Worm (Caenorhabditis elegans) whole organism, young adult: ENCODE measurements around the gene F18E9.7.

Source experiments
- B0019.2 ChIP-seq: fragments of 200-800 bp; sonication (Bioruptor generic); conservative IDR thresholded peaks from 2 replicates; pipeline ENCODE4 v1.3.6; 2022; ENCODE audit warnings: missing genetic modification reagents, missing genetic modification characterization, missing compliant biosample characterization
- C06A6.2 ChIP-seq: fragments of 200-800 bp; sonication (Bioruptor generic); conservative IDR thresholded peaks from 2 replicates; pipeline ENCODE4 v1.3.6; 2022; ENCODE audit warnings: missing genetic modification characterization, missing compliant biosample characterization
- F10E7.11 ChIP-seq: sonication (generic microtip); optimal IDR thresholded peaks from 2 replicates; lab custom pipeline; 2017; ENCODE audit warnings: mild to moderate bottlenecking, missing genetic modification characterization, moderate library complexity, missing compliant biosample characterization
- F23B12.7 ChIP-seq: sonication (generic microtip); optimal IDR thresholded peaks from 2 replicates; lab custom pipeline; 2017; ENCODE audit warnings: missing genetic modification characterization, mild to moderate bottlenecking, missing compliant biosample characterization, antibody characterized with exemption, moderate library complexity; ENCODE audit not compliant: insufficient read depth
- F33H1.4 ChIP-seq: fragments of 200-800 bp; sonication (Bioruptor generic); IDR thresholded peaks from 2 replicates; pipeline ENCODE4 v1.3.6; 2022; ENCODE audit warnings: missing genetic modification reagents, missing genetic modification characterization, missing compliant biosample characterization
- K12H6.12 ChIP-seq: fragments of 200-800 bp; sonication (Bioruptor generic); optimal IDR thresholded peaks from 2 replicates; lab custom pipeline; 2018; ENCODE audit warnings: mild to moderate bottlenecking, missing genetic modification characterization, missing compliant biosample characterization
- Y53G8AR.9 ChIP-seq: fragments of 200-800 bp; sonication (Bioruptor generic); conservative IDR thresholded peaks from 2 replicates; pipeline ENCODE4 v1.3.6; 2022; ENCODE audit warnings: missing genetic modification reagents, missing genetic modification characterization, missing compliant biosample characterization
- ZK185.1 ChIP-seq: sonication (generic microtip); optimal IDR thresholded peaks from 2 replicates; lab custom pipeline; 2016; ENCODE audit warnings: mild to moderate bottlenecking, missing genetic modification characterization, missing compliant biosample characterization; ENCODE audit not compliant: poor library complexity, severe bottlenecking
- ama-1 ChIP-seq, 3 experiments: fragments of 150-350 bp in 1 of 3; sonication (generic microtip) in 2 of 3; optimal IDR thresholded peaks; 2 replicates each; lab custom pipeline; 2014 to 2018; ENCODE audit warnings: missing biosample characterization in 2 of 3, missing genetic modification characterization in 2 of 3, missing genetic modification reagents in 2 of 3
- aptf-2 ChIP-seq: fragments of 200-800 bp; sonication (Bioruptor generic); conservative IDR thresholded peaks from 2 replicates; pipeline ENCODE4 v1.3.6; 2022; ENCODE audit warnings: missing genetic modification reagents, missing genetic modification characterization, missing compliant biosample characterization
- atf-7 ChIP-seq: sonication (generic microtip); optimal IDR thresholded peaks from 2 replicates; lab custom pipeline; 2017; ENCODE audit warnings: mild to moderate bottlenecking, missing genetic modification characterization, missing compliant biosample characterization
- attf-5 ChIP-seq: fragments of 200-800 bp; sonication (Bioruptor generic); optimal IDR thresholded peaks from 2 replicates; lab custom pipeline; 2018; ENCODE audit warnings: mild to moderate bottlenecking, missing genetic modification characterization, missing compliant biosample characterization
- ceh-100 ChIP-seq: fragments of 200-800 bp; sonication (Bioruptor generic); IDR thresholded peaks from 2 replicates; pipeline ENCODE4 v1.3.6; 2022; ENCODE audit warnings: missing genetic modification reagents, missing genetic modification characterization, missing compliant biosample characterization
- ceh-27 ChIP-seq: fragments of 200-800 bp; sonication (Bioruptor generic); optimal IDR thresholded peaks from 2 replicates; lab custom pipeline; 2018; ENCODE audit warnings: mild to moderate bottlenecking, missing genetic modification characterization, moderate library complexity, missing compliant biosample characterization
- ceh-40 ChIP-seq: fragments of 200-800 bp; sonication (Bioruptor generic); IDR thresholded peaks from 2 replicates; pipeline ENCODE4 v1.3.6; 2022; ENCODE audit warnings: missing genetic modification characterization, missing compliant biosample characterization
- chd-7 ChIP-seq: sonication (generic microtip); optimal IDR thresholded peaks from 2 replicates; lab custom pipeline; 2016; ENCODE audit warnings: mild to moderate bottlenecking, missing genetic modification characterization, moderate library complexity, missing compliant biosample characterization
- die-1 ChIP-seq: sonication (generic microtip); optimal IDR thresholded peaks from 2 replicates; lab custom pipeline; 2016; ENCODE audit warnings: missing genotype, mild to moderate bottlenecking, missing genetic modification characterization, missing compliant biosample characterization
- ekl-4 ChIP-seq: fragments of 200-800 bp; sonication (Bioruptor generic); IDR thresholded peaks from 2 replicates; pipeline ENCODE4 v1.3.6; 2022; ENCODE audit warnings: missing genetic modification reagents, missing genetic modification characterization, missing compliant biosample characterization
- ets-4 ChIP-seq: fragments of 200-800 bp; sonication (Bioruptor generic); optimal IDR thresholded peaks from 2 replicates; lab custom pipeline; 2018; ENCODE audit warnings: mild to moderate bottlenecking, missing genetic modification characterization, missing compliant biosample characterization
- fkh-3 ChIP-seq: sonication (generic microtip); optimal IDR thresholded peaks from 2 replicates; lab custom pipeline; 2016; ENCODE audit warnings: mild to moderate bottlenecking, missing genetic modification characterization, missing compliant biosample characterization
- gei-17 ChIP-seq: fragments of 200-800 bp; sonication (Bioruptor generic); optimal IDR thresholded peaks from 2 replicates; lab custom pipeline; 2018; ENCODE audit warnings: mild to moderate bottlenecking, missing genetic modification characterization, missing compliant biosample characterization
- hlh-12 ChIP-seq: sonication (generic microtip); optimal IDR thresholded peaks from 2 replicates; lab custom pipeline; 2016; ENCODE audit warnings: missing genetic modification characterization, missing compliant biosample characterization
- let-526 ChIP-seq: fragments of 200-800 bp; sonication (Bioruptor generic); IDR thresholded peaks from 2 replicates; pipeline ENCODE4 v1.3.6; 2022; ENCODE audit warnings: missing genetic modification reagents, missing genetic modification characterization, missing compliant biosample characterization
- lin-26 ChIP-seq: fragments of 200-800 bp; sonication (Bioruptor generic); IDR thresholded peaks from 2 replicates; pipeline ENCODE4 v1.3.6; 2022; ENCODE audit warnings: missing genetic modification reagents, missing genetic modification characterization, missing compliant biosample characterization
- lin-35 ChIP-seq, 3 experiments: fragments of 150-350 bp in 2 of 3; sonication (generic microtip) in 1 of 3; optimal IDR thresholded peaks; 2 replicates each; lab custom pipeline; 2014 to 2018; ENCODE audit warnings: missing biosample characterization in 3 of 3, missing genetic modification characterization in 3 of 3, missing genetic modification reagents in 3 of 3
- lir-1 ChIP-seq: fragments of 200-800 bp; sonication (Bioruptor generic); conservative IDR thresholded peaks from 2 replicates; pipeline ENCODE4 v1.3.6; 2022; ENCODE audit warnings: missing genetic modification reagents, missing genetic modification characterization, missing compliant biosample characterization
- lsy-27 ChIP-seq: sonication (generic microtip); optimal IDR thresholded peaks from 2 replicates; lab custom pipeline; 2017; ENCODE audit warnings: missing genetic modification characterization, mild to moderate bottlenecking, missing compliant biosample characterization, antibody characterized with exemption, missing genotype, borderline replicate concordance; ENCODE audit not compliant: insufficient read depth
- mcd-1 ChIP-seq: fragments of 200-800 bp; sonication (Bioruptor generic); IDR thresholded peaks from 2 replicates; pipeline ENCODE4 v1.3.6; 2022; ENCODE audit warnings: missing genetic modification reagents, missing genetic modification characterization, missing compliant biosample characterization
- mel-28 ChIP-seq: sonication (generic microtip); optimal IDR thresholded peaks from 2 replicates; lab custom pipeline; 2016; ENCODE audit warnings: borderline replicate concordance, mild to moderate bottlenecking, missing genetic modification characterization, missing compliant biosample characterization
- nfya-1 ChIP-seq: sonication (generic microtip); optimal IDR thresholded peaks from 2 replicates; lab custom pipeline; 2017; ENCODE audit warnings: antibody characterized with exemption, missing compliant biosample characterization, missing genetic modification characterization, borderline replicate concordance; ENCODE audit not compliant: insufficient read depth
- nhr-80 ChIP-seq: sonication (generic microtip); optimal IDR thresholded peaks from 2 replicates; lab custom pipeline; 2016; ENCODE audit warnings: missing genetic modification characterization, missing compliant biosample characterization
- pbrm-1 ChIP-seq: fragments of 200-800 bp; sonication (Bioruptor generic); IDR thresholded peaks from 2 replicates; pipeline ENCODE4 v1.3.6; 2022; ENCODE audit warnings: missing genetic modification reagents, missing genetic modification characterization, missing compliant biosample characterization
- pha-4 ChIP-seq: fragments of 150-350 bp; sonication (generic microtip); optimal IDR thresholded peaks from 2 replicates; lab custom pipeline; 2014; ENCODE audit warnings: missing biosample characterization, missing genetic modification reagents, missing genetic modification characterization
- rcor-1 ChIP-seq: fragments of 200-800 bp; sonication (Bioruptor generic); IDR thresholded peaks from 2 replicates; pipeline ENCODE4 v1.3.6; 2022; ENCODE audit warnings: missing genetic modification reagents, missing genetic modification characterization, missing compliant biosample characterization
- rec-8 ChIP-seq, 2 experiments: sonication (generic microtip); optimal IDR thresholded peaks; 2 replicates each; lab custom pipeline; 2016; ENCODE audit warnings: mild to moderate bottlenecking in 2 of 2, missing genetic modification characterization in 2 of 2, missing genetic modification reagents in 2 of 2, missing genotype in 2 of 2, missing biosample characterization in 1 of 2, missing compliant biosample characterization in 1 of 2, moderate library complexity in 1 of 2
- repo-1 ChIP-seq: sonication (generic microtip); optimal IDR thresholded peaks from 2 replicates; lab custom pipeline; 2017; ENCODE audit warnings: mild to moderate bottlenecking, missing genetic modification characterization, missing compliant biosample characterization
- tlf-1 ChIP-seq: fragments of 200-800 bp; sonication (Bioruptor generic); optimal IDR thresholded peaks from 2 replicates; lab custom pipeline; 2018; ENCODE audit warnings: mild to moderate bottlenecking, missing genetic modification characterization, missing compliant biosample characterization
- unc-130 ChIP-seq: sonication (generic microtip); optimal IDR thresholded peaks from 2 replicates; lab custom pipeline; 2016; ENCODE audit warnings: missing genetic modification reagents, missing genetic modification characterization, missing compliant biosample characterization
- zfh-2 ChIP-seq: fragments of 200-800 bp; sonication (Bioruptor generic); conservative IDR thresholded peaks from 2 replicates; pipeline ENCODE4 v1.3.6; 2022; ENCODE audit warnings: missing genetic modification reagents, missing genetic modification characterization, missing compliant biosample characterization
- ztf-18 ChIP-seq: sonication (generic microtip); optimal IDR thresholded peaks from 2 replicates; lab custom pipeline; 2016; ENCODE audit warnings: missing genotype, mild to moderate bottlenecking, missing genetic modification characterization, missing compliant biosample characterization
- ztf-22 ChIP-seq: fragments of 200-800 bp; sonication (Bioruptor generic); optimal IDR thresholded peaks from 2 replicates; lab custom pipeline; 2018; ENCODE audit warnings: mild to moderate bottlenecking, missing genetic modification characterization, moderate library complexity, missing compliant biosample characterization
- ztf-28 ChIP-seq: fragments of 200-800 bp; sonication (Bioruptor generic); IDR thresholded peaks from 2 replicates; pipeline ENCODE4 v1.3.6; 2022; ENCODE audit warnings: missing genetic modification reagents, missing genetic modification characterization, missing compliant biosample characterization
- ztf-6 ChIP-seq: fragments of 200-800 bp; sonication (Bioruptor generic); IDR thresholded peaks from 2 replicates; pipeline ENCODE4 v1.3.6; 2022; ENCODE audit warnings: missing genetic modification reagents, missing genetic modification characterization, missing compliant biosample characterization

The F18E9.7 gene

ce11 chrX:8597647-8598046 is at the start of gene F18E9.7:
Gene F18E9.7 (minus strand): TSS chrX:8597747.
- TF ChIP-seq lir-1 (GFP tag; lab: Robert Waterston, UW), result no peak
- no peak for TF ChIP-seq lin-35 (GFP tag; optimal IDR thresholded peaks at IDR 0.05; lab: Kevin White, UChicago)
- no peak for TF ChIP-seq lin-26 (GFP tag; lab: Robert Waterston, UW)
- TF ChIP-seq pbrm-1 (GFP tag; lab: Robert Waterston, UW), result no peak
- no peak for TF ChIP-seq rec-8 (tag; optimal IDR thresholded peaks at IDR 0.05; lab: Kevin White, UChicago)
- no peak for TF ChIP-seq die-1
- no peak for TF ChIP-seq lsy-27 (tag; lab: Kevin White, UChicago)
- no peak for TF ChIP-seq F23B12.7 (tag; lab: Kevin White, UChicago)
- no peak for TF ChIP-seq gei-17 (GFP tag; lab: Kevin White, UChicago)
- TF ChIP-seq ceh-27 (GFP tag; lab: Kevin White, UChicago), result no peak
- TF ChIP-seq ekl-4 (GFP tag; lab: Robert Waterston, UW), result no peak
- TF ChIP-seq ztf-18 (tag; lab: Kevin White, UChicago), result no peak
- no peak for TF ChIP-seq ztf-6 (GFP tag; lab: Robert Waterston, UW)

ce11 chrX:8646997-8647396 is 49.5 kb upstream of the F18E9.7 start, which contains the start of gene F12D9.2:
Gene F12D9.2 (minus strand): TSS chrX:8647097.
- TF ChIP-seq unc-130, result no peak
- TF ChIP-seq, all 124 proteins: peak for 0

DNA sequence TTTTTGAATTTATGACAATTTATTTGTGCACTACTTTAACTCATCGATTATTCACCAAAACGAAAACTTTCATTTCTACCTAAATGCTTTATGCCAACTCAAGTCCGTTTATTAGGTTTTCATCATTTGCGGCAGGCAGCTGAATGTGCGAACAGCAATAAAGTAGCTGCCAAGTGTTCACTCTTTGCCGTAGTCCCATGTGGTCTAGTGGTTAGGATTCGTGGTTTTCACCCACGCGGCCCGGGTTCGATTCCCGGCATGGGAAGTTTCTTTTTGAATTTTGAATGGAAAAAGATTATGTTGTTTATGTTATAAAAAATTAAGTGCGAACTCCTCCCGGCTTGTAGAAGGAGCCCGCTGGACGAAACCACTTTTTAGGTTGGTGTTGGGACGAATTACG is 48.7 kb upstream of the F18E9.7 start:
- TF ChIP-seq ets-4 (GFP tag; lab: Kevin White, UChicago) (no peak), let-526 (GFP tag; lab: Robert Waterston, UW) (0 out of 2 replicates have a peak, but pooled peaks have one; percentile 19), B0019.2 (GFP tag; lab: Robert Waterston, UW) (no peak), ztf-18 (tag; lab: Kevin White, UChicago) (peak; percentile 63), C06A6.2 (GFP tag; lab: Robert Waterston, UW) (0 out of 2 replicates have a peak, but pooled peaks have one; percentile 17), mcd-1 (GFP tag; lab: Robert Waterston, UW) (peak; percentile 52), K12H6.12 (tag; lab: Kevin White, UChicago) (peak; percentile 53), ztf-28 (GFP tag; lab: Robert Waterston, UW) (no peak), rcor-1 (GFP tag; lab: Robert Waterston, UW) (peak; percentile 65), aptf-2 (peak; percentile 39; the same call in 1 of the 2 replicates), pha-4 (tag; lab: Kevin White, UChicago) (no peak), ama-1 (optimal IDR thresholded peaks at IDR 0.05; lab: Kevin White, UChicago) (no peak), ama-1 (GFP tag; optimal IDR thresholded peaks at IDR 0.05; lab: Kevin White, UChicago) (peak; percentile 86 to 92), chd-7 (tag; lab: Kevin White, UChicago) (peak; percentile 81), hlh-12 (tag; lab: Kevin White, UChicago) (no peak), attf-5 (peak; percentile 66), ceh-100 (peak; percentile 34; the same call in 1 of the 2 replicates), ceh-40 (GFP tag; lab: Robert Waterston, UW) (peak; percentile 61; the same call in 1 of the 2 replicates), tlf-1 (GFP tag; lab: Kevin White, UChicago) (no peak), repo-1 (tag; lab: Kevin White, UChicago) (peak; percentile 33), atf-7 (peak; percentile 8), F33H1.4 (GFP tag; lab: Robert Waterston, UW) (no peak), nhr-80 (tag; lab: Kevin White, UChicago) (peak; percentile 16), fkh-3 (tag; lab: Kevin White, UChicago) (peak; percentile 80), lin-35 (GFP tag; optimal IDR thresholded peaks at IDR 0.05; lab: Kevin White, UChicago) (peak in 1 of 3 experiments; percentile 41), ztf-22 (GFP tag; lab: Kevin White, UChicago) (no peak), zfh-2 (GFP tag; lab: Robert Waterston, UW) (0 out of 2 replicates have a peak, but pooled peaks have one; percentile 16), Y53G8AR.9 (GFP tag; lab: Robert Waterston, UW) (0 out of 2 replicates have a peak, but pooled peaks have one; percentile 45), F10E7.11 (tag; lab: Kevin White, UChicago) (no peak), nfya-1 (tag; lab: Kevin White, UChicago) (no peak), mel-28 (no peak), ZK185.1 (tag; lab: Kevin White, UChicago) (peak; percentile 79)
